Fruit fly (Drosophila melanogaster) whole organism, wandering third instar larva: Measurements from ENCODE around the gene CG17660.

Experiments used
- Abd-B ChIP-seq: fragments of >200 bp; optimal IDR thresholded peaks from 2 replicates; lab custom pipeline; 2017; ENCODE audit warnings: missing biosample characterization, missing genetic modification characterization
- CG32264 ChIP-seq: fragments of 200-800 bp; sonication (Bioruptor generic); optimal IDR thresholded peaks from 2 replicates; lab custom pipeline; 2016; ENCODE audit warnings: missing biosample characterization, missing genetic modification characterization
- CG9705 ChIP-seq: fragments of 200-800 bp; sonication (Bioruptor generic); optimal IDR thresholded peaks from 2 replicates; lab custom pipeline; 2018; ENCODE audit warnings: missing biosample characterization, mild to moderate bottlenecking, missing genetic modification characterization
- CrebA ChIP-seq: fragments of 200-800 bp; sonication (Bioruptor generic); optimal IDR thresholded peaks from 2 replicates; lab custom pipeline; 2016; ENCODE audit warnings: missing biosample characterization, mild to moderate bottlenecking, missing genetic modification characterization, borderline replicate concordance
- Dfd ChIP-seq: fragments of >200 bp; optimal IDR thresholded peaks from 2 replicates; lab custom pipeline; 2017; ENCODE audit warnings: missing biosample characterization, missing genetic modification characterization
- Dif ChIP-seq: fragments of 200-275, 200-300 bp; sonication (Bioruptor generic); optimal IDR thresholded peaks from 2 replicates; lab custom pipeline; 2018; ENCODE audit warnings: missing biosample characterization, missing genetic modification characterization; ENCODE audit not compliant: partially characterized antibody
- GATAd ChIP-seq: sonication (Bioruptor generic); optimal IDR thresholded peaks from 2 replicates; lab custom pipeline; 2016; ENCODE audit warnings: missing biosample characterization, missing genetic modification characterization
- HLH106 ChIP-seq: fragments of 200-800 bp; optimal IDR thresholded peaks from 3 replicates; lab custom pipeline; 2019; ENCODE audit warnings: missing biosample characterization, mild to moderate bottlenecking, missing genetic modification characterization, moderate library complexity
- Hnf4 ChIP-seq: fragments of 200-800 bp; sonication (Bioruptor generic); optimal IDR thresholded peaks from 2 replicates; lab custom pipeline; 2016; ENCODE audit warnings: missing biosample characterization, mild to moderate bottlenecking, missing genetic modification characterization
- Hr78 ChIP-seq: fragments of >200 bp; optimal IDR thresholded peaks from 2 replicates; lab custom pipeline; 2017; ENCODE audit warnings: missing biosample characterization, missing genetic modification characterization
- Hr83 ChIP-seq: fragments of 200-300 bp; sonication (Bioruptor generic); optimal IDR thresholded peaks from 2 replicates; lab custom pipeline; 2016; ENCODE audit warnings: missing biosample characterization, mild to moderate bottlenecking, missing genetic modification characterization, moderate library complexity; ENCODE audit not compliant: poor library complexity, severe bottlenecking
- Jra ChIP-seq: sonication (Bioruptor generic); optimal IDR thresholded peaks from 2 replicates; lab custom pipeline; 2016; ENCODE audit warnings: missing biosample characterization, missing genetic modification characterization
- Mio ChIP-seq: sonication (Bioruptor generic); optimal IDR thresholded peaks from 2 replicates; lab custom pipeline; 2016; ENCODE audit warnings: missing biosample characterization, missing genetic modification characterization
- Myc ChIP-seq: fragments of >200 bp; optimal IDR thresholded peaks from 2 replicates; lab custom pipeline; 2017
- N ChIP-seq: fragments of >200 bp; optimal IDR thresholded peaks from 2 replicates; lab custom pipeline; 2018; ENCODE audit warnings: missing biosample characterization, missing external identifiers, missing genetic modification characterization
- OdsH ChIP-seq: fragments of 200-800 bp; sonication (Bioruptor generic); optimal IDR thresholded peaks from 2 replicates; lab custom pipeline; 2016; ENCODE audit warnings: missing biosample characterization, mild to moderate bottlenecking, missing genetic modification characterization
- Rel ChIP-seq, 2 experiments: fragments of 200-800 bp; sonication (Bioruptor generic) in 1 of 2; optimal IDR thresholded peaks; 2 replicates in 1 of 2; 3 replicates in 1 of 2; lab custom pipeline; 2016 to 2019; ENCODE audit warnings: mild to moderate bottlenecking in 2 of 2, missing biosample characterization in 2 of 2, missing genetic modification characterization in 2 of 2, moderate library complexity in 1 of 2
- Sp1 ChIP-seq: fragments of 200-800 bp; sonication (Bioruptor generic); optimal IDR thresholded peaks from 3 replicates; lab custom pipeline; 2019; ENCODE audit warnings: missing biosample characterization, mild to moderate bottlenecking, missing genetic modification characterization, moderate library complexity
- Vsx2 ChIP-seq: fragments of 200-300, 225-300 bp; sonication (Bioruptor generic); optimal IDR thresholded peaks from 2 replicates; lab custom pipeline; 2018; ENCODE audit warnings: missing biosample characterization, missing genetic modification characterization; ENCODE audit not compliant: partially characterized antibody
- br ChIP-seq: fragments of 200-800 bp; sonication (Bioruptor generic); optimal IDR thresholded peaks from 2 replicates; lab custom pipeline; 2016; ENCODE audit warnings: missing biosample characterization, missing genetic modification characterization
- brk ChIP-seq: fragments of 200-800 bp; sonication (Bioruptor generic); optimal IDR thresholded peaks from 2 replicates; lab custom pipeline; 2016; ENCODE audit warnings: missing biosample characterization, mild to moderate bottlenecking, missing genetic modification characterization
- dl ChIP-seq, 2 experiments: fragments of 175-275, 200-275 bp in 1 of 2; fragments of 200-275 bp in 1 of 2; sonication (Bioruptor generic); optimal IDR thresholded peaks; lab custom pipeline; 2018; ENCODE audit warnings: mild to moderate bottlenecking in 2 of 2, missing biosample characterization in 2 of 2, missing genetic modification characterization in 2 of 2, moderate library complexity in 2 of 2; ENCODE audit not compliant: partially characterized antibody in 2 of 2, insufficient read depth in 1 of 2
- dmrt93B ChIP-seq: fragments of 200-800 bp; sonication (Bioruptor generic); optimal IDR thresholded peaks from 2 replicates; lab custom pipeline; 2018; ENCODE audit warnings: missing biosample characterization, mild to moderate bottlenecking, missing genetic modification characterization
- dsf ChIP-seq: sonication (Bioruptor generic); optimal IDR thresholded peaks from 2 replicates; lab custom pipeline; 2016; ENCODE audit warnings: missing biosample characterization, missing genetic modification characterization, borderline replicate concordance
- ey ChIP-seq: fragments of 200-800 bp; sonication (Bioruptor generic); optimal IDR thresholded peaks from 2 replicates; lab custom pipeline; 2016; ENCODE audit warnings: missing biosample characterization, missing genetic modification characterization
- foxo ChIP-seq, 2 experiments: fragments of 200-800 bp; sonication (Bioruptor generic); optimal IDR thresholded peaks; 2 replicates in 1 of 2; 3 replicates in 1 of 2; lab custom pipeline; 2016 to 2017; ENCODE audit warnings: missing biosample characterization in 2 of 2, missing genetic modification characterization in 2 of 2
- fru ChIP-seq: fragments of 200-800 bp; sonication (Bioruptor generic); optimal IDR thresholded peaks from 3 replicates; lab custom pipeline; 2016; ENCODE audit warnings: missing biosample characterization, mild to moderate bottlenecking, missing genetic modification characterization
- h ChIP-seq: fragments of 200-800 bp; sonication (Bioruptor generic); optimal IDR thresholded peaks from 3 replicates; lab custom pipeline; 2016; ENCODE audit warnings: missing biosample characterization, mild to moderate bottlenecking, missing genetic modification characterization
- jim ChIP-seq: fragments of 175-275, 200-325 bp; sonication (Bioruptor generic); optimal IDR thresholded peaks from 2 replicates; lab custom pipeline; 2016; ENCODE audit warnings: missing biosample characterization, mild to moderate bottlenecking, missing genetic modification characterization
- lola ChIP-seq: fragments of >200 bp; optimal IDR thresholded peaks from 2 replicates; lab custom pipeline; 2017; ENCODE audit warnings: missing biosample characterization, missing genetic modification characterization
- pan ChIP-seq: fragments of >200 bp; optimal IDR thresholded peaks from 2 replicates; lab custom pipeline; 2017
- psq ChIP-seq: fragments of 200-800 bp; sonication (Bioruptor generic); optimal IDR thresholded peaks from 3 replicates; lab custom pipeline; 2017; ENCODE audit warnings: missing biosample characterization, mild to moderate bottlenecking, missing genetic modification characterization, moderate library complexity
- rgr ChIP-seq: fragments of 200-800 bp; sonication (Bioruptor generic); optimal IDR thresholded peaks from 3 replicates; lab custom pipeline; 2016; ENCODE audit warnings: missing biosample characterization, mild to moderate bottlenecking, missing genetic modification characterization
- sage ChIP-seq: fragments of 200-800 bp; sonication (Bioruptor generic); optimal IDR thresholded peaks from 2 replicates; lab custom pipeline; 2016; ENCODE audit warnings: missing biosample characterization, mild to moderate bottlenecking, missing genetic modification characterization
- sv ChIP-seq: fragments of 200-800 bp; sonication (Bioruptor generic); optimal IDR thresholded peaks from 3 replicates; lab custom pipeline; 2016; ENCODE audit warnings: missing biosample characterization, missing genetic modification characterization
- tai ChIP-seq: sonication (Bioruptor generic); optimal IDR thresholded peaks from 2 replicates; lab custom pipeline; 2016; ENCODE audit warnings: missing biosample characterization, missing genetic modification characterization
- usp ChIP-seq: fragments of >200 bp; optimal IDR thresholded peaks from 2 replicates; lab custom pipeline; 2017; ENCODE audit warnings: missing biosample characterization, missing genetic modification characterization
- woc ChIP-seq: sonication (Bioruptor generic); optimal IDR thresholded peaks from 2 replicates; lab custom pipeline; 2016; ENCODE audit warnings: missing biosample characterization, mild to moderate bottlenecking, missing genetic modification characterization

CG17660 gene

DNA sequence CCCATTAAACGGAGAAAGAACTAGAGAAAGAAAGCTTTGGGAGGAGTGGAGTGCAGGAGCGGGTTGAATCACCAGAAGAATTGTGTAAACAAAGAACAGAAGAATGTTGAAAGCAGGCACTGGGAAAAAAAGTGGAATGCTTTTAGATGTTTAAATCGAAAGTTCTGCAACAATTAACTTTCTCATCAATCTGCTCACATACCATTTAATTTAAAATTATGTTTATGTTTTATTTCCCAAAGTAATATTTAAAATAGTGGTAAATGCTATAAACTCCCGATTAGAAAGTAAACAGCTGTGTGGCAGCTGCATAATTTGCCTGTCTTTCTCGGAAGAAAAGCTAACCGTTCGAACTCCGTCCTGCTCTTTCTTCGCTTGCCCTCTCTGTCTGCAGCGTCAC lies 27.8 kb upstream of the CG17660 start:
- TF ChIP-seq dsf (GFP tag; lab: Kevin White, UChicago): no peak
- no peak for TF ChIP-seq Dif (GFP tag; lab: Kevin White, UChicago)
- TF ChIP-seq Hr78 (GFP tag; lab: Kevin White, UChicago): no peak
- TF ChIP-seq ey (GFP tag; lab: Kevin White, UChicago): no peak
- TF ChIP-seq woc (GFP tag; lab: Kevin White, UChicago): no peak
- no peak for TF ChIP-seq jim (GFP tag; lab: Kevin White, UChicago)
- no peak for TF ChIP-seq GATAd
- no peak for TF ChIP-seq rgr (GFP tag; lab: Kevin White, UChicago)
- no peak for TF ChIP-seq brk (GFP tag; lab: Kevin White, UChicago)
- no peak for TF ChIP-seq N

DNA sequence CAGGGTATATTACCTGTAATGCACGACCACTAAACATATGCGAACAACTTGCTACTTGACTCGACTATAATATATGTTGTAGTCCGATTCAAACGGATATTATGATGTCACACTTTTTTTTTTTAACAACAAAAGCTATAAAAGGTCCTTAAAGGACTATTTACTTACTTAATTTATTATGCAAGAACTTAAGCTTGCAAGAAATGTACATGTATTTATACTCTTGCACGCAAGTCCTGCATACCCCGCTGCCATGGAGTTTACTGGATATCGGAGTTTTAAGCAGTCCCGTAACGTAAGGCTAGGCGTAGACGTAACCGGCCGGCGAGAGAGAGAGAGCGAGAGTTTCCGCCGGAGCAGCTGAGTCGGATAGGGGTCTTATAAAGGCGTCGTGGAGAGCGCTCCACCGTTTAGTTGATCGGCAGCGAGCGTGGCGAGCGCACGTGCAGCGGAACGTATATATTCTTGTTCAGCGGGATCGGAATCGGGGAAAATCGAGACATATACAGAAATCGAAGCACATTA lies 26.9 kb upstream of the CG17660 start:
- TF ChIP-seq lola: no peak
- no peak for TF ChIP-seq dsf (GFP tag; lab: Kevin White, UChicago)
- TF ChIP-seq foxo (GFP tag; optimal IDR thresholded peaks at IDR 0.05; lab: Kevin White, UChicago): peak in 1 of 2 experiments; percentile 68
- TF ChIP-seq rgr (GFP tag; lab: Kevin White, UChicago): peak; percentile 46
- TF ChIP-seq OdsH: peak; percentile 64
- no peak for TF ChIP-seq sage (GFP tag; lab: Kevin White, UChicago)
- no peak for TF ChIP-seq CG32264
- no peak for TF ChIP-seq Hr78 (GFP tag; lab: Kevin White, UChicago)
- peak; percentile 78 for TF ChIP-seq Dif (GFP tag; lab: Kevin White, UChicago)
- TF ChIP-seq usp (GFP tag; lab: Kevin White, UChicago): no peak
- no peak for TF ChIP-seq Mio (GFP tag; lab: Kevin White, UChicago)
- peak; percentile 31 for TF ChIP-seq Hnf4 (GFP tag; lab: Kevin White, UChicago)
- peak; percentile 69 for TF ChIP-seq h (GFP tag; lab: Kevin White, UChicago)
- no peak for TF ChIP-seq GATAd
- no peak for TF ChIP-seq Sp1 (GFP tag; lab: Kevin White, UChicago)
- no peak for TF ChIP-seq N
- TF ChIP-seq fru: peak; percentile 78
- no peak for TF ChIP-seq CrebA
- no peak for TF ChIP-seq Hr83 (GFP tag; lab: Kevin White, UChicago)
- TF ChIP-seq Jra (GFP tag; lab: Kevin White, UChicago): no peak
- TF ChIP-seq Vsx2 (GFP tag; lab: Kevin White, UChicago): no peak
- peak; percentile 92 for TF ChIP-seq sv (GFP tag; lab: Kevin White, UChicago)
- peak; percentile 48 for TF ChIP-seq br (GFP tag; lab: Kevin White, UChicago)
- TF ChIP-seq pan (lab: Kevin White, UChicago): no peak
- no peak for TF ChIP-seq woc (GFP tag; lab: Kevin White, UChicago)
- TF ChIP-seq CG9705 (GFP tag; lab: Kevin White, UChicago): no peak
- TF ChIP-seq jim (GFP tag; lab: Kevin White, UChicago): no peak
- no peak for TF ChIP-seq dmrt93B (GFP tag; lab: Kevin White, UChicago)
- no peak for TF ChIP-seq Rel (GFP tag; optimal IDR thresholded peaks at IDR 0.05; lab: Kevin White, UChicago)
- no peak for TF ChIP-seq Rel (tag; optimal IDR thresholded peaks at IDR 0.05; lab: Kevin White, UChicago)
- peak; percentile 77 for TF ChIP-seq ey (GFP tag; lab: Kevin White, UChicago)
- no peak for TF ChIP-seq Abd-B (GFP tag; lab: Kevin White, UChicago)
- TF ChIP-seq Dfd (GFP tag; lab: Kevin White, UChicago): no peak
- no peak for TF ChIP-seq Myc (lab: Kevin White, UChicago)
- peak; percentile 42 for TF ChIP-seq psq (GFP tag; lab: Kevin White, UChicago)
- peak; percentile 16 for TF ChIP-seq HLH106
- TF ChIP-seq tai (GFP tag; lab: Kevin White, UChicago): no peak
- no peak for TF ChIP-seq brk (GFP tag; lab: Kevin White, UChicago)
- TF ChIP-seq dl (GFP tag; optimal IDR thresholded peaks at IDR 0.05; lab: Kevin White, UChicago; ENCODE audit: insufficient read depth in 1 of 2, partially characterized antibody in 2 of 2): peak in 1 of 2 experiments; percentile 34
